Worm (Caenorhabditis elegans) whole organism, L3 larva: ENCODE measurements around the gene C09B7.2.

Source experiments
- R02D3.7 ChIP-seq: fragments of 150-350 bp; optimal IDR thresholded peaks from 2 replicates; lab custom pipeline; 2014; ENCODE audit warnings: missing biosample characterization, missing genetic modification characterization
- aly-2 ChIP-seq: fragments of 150-350 bp; optimal IDR thresholded peaks from 2 replicates; lab custom pipeline; 2014; ENCODE audit warnings: missing biosample characterization, missing genetic modification characterization
- ceh-28 ChIP-seq: fragments of 150-350 bp; optimal IDR thresholded peaks from 2 replicates; lab custom pipeline; 2014; ENCODE audit warnings: missing biosample characterization, missing genetic modification reagents, missing genetic modification characterization
- fos-1 ChIP-seq: fragments of 150-350 bp; optimal IDR thresholded peaks from 2 replicates; lab custom pipeline; 2014; ENCODE audit warnings: missing biosample characterization, missing genetic modification characterization
- lin-39 ChIP-seq: fragments of 150-350 bp; optimal IDR thresholded peaks from 2 replicates; lab custom pipeline; 2018; ENCODE audit warnings: missing biosample characterization, missing genetic modification reagents, missing genetic modification characterization
- nhr-11 ChIP-seq: fragments of 150-350 bp; optimal IDR thresholded peaks from 2 replicates; lab custom pipeline; 2014; ENCODE audit warnings: missing biosample characterization, missing genetic modification characterization
- skn-1 ChIP-seq: fragments of 150-350 bp; optimal IDR thresholded peaks from 2 replicates; lab custom pipeline; 2014; ENCODE audit warnings: missing biosample characterization, missing genetic modification characterization
- snpc-4 ChIP-seq: fragments of 150-350 bp; optimal IDR thresholded peaks from 2 replicates; lab custom pipeline; 2014; ENCODE audit warnings: missing biosample characterization, missing genetic modification characterization
- tbx-2 ChIP-seq: sonication (generic microtip); optimal IDR thresholded peaks from 2 replicates; lab custom pipeline; 2016; ENCODE audit warnings: mild to moderate bottlenecking, missing genetic modification characterization, missing compliant biosample characterization
- unc-39 ChIP-seq: sonication (generic microtip); optimal IDR thresholded peaks from 4 replicates; lab custom pipeline; 2017; ENCODE audit warnings: missing biosample characterization, missing genetic modification characterization
- ztf-11 ChIP-seq: fragments of 150-350 bp; optimal IDR thresholded peaks from 2 replicates; lab custom pipeline; 2014; ENCODE audit warnings: missing biosample characterization, missing genetic modification characterization

ce11 chrX:2695292-2695691 lies 27.4 kb downstream of the C09B7.2 start:
- TF ChIP-seq snpc-4 (tag; lab: Kevin White, UChicago) (no peak), lin-39 (no peak), ceh-28 (tag; lab: Kevin White, UChicago) (no peak), aly-2 (tag; lab: Kevin White, UChicago) (no peak), skn-1 (tag; lab: Kevin White, UChicago) (no peak), tbx-2 (tag; lab: Kevin White, UChicago) (no peak), unc-39 (tag; lab: Kevin White, UChicago) (no peak), R02D3.7 (tag; lab: Kevin White, UChicago) (no peak), ztf-11 (tag; lab: Kevin White, UChicago) (no peak), nhr-11 (tag; lab: Kevin White, UChicago) (no peak), fos-1 (tag; lab: Kevin White, UChicago) (no peak)
